Fruit fly (Drosophila melanogaster) S2 (cell line): ENCODE data around the gene tbrd-1.

ENCODE experiments used
- CG8478 ChIP-seq: fragments of >200 bp; optimal IDR thresholded peaks from 2 replicates; lab custom pipeline; 2018
- CTCF ChIP-seq, 2 experiments: fragments of >200 bp; optimal IDR thresholded peaks; 2 replicates each; lab custom pipeline; 2018

- TF ChIP-seq CG8478 (lab: Kevin White, UChicago) (no peak), CTCF (optimal IDR thresholded peaks at IDR 0.05; lab: Kevin White, UChicago) (no peak)
These were observed 17.0 kb upstream of the tbrd-1 start for dm6 chr3R:23910260-23910887.
